Worm (Caenorhabditis elegans) whole organism, mixed stage, embryonic: ENCODE data around the gene npr-40.
A peak's percentile ranks its signal among the peaks of the same experiment; 100 is the strongest.

Experiments
- M03D4.4 ChIP-seq: sonication (generic microtip); optimal IDR thresholded peaks from 2 replicates; lab custom pipeline; 2017; ENCODE audit warnings: mild to moderate bottlenecking, missing genetic modification characterization, missing compliant biosample characterization
- bed-3 ChIP-seq: fragments of 200-800 bp; sonication (Bioruptor generic); optimal IDR thresholded peaks from 3 replicates; lab custom pipeline; 2018; ENCODE audit warnings: mild to moderate bottlenecking, missing genetic modification characterization, moderate library complexity, missing compliant biosample characterization
- blmp-1 ChIP-seq: fragments of 150-350 bp; optimal IDR thresholded peaks from 2 replicates; lab custom pipeline; 2014; ENCODE audit warnings: missing biosample characterization, missing genetic modification characterization
- ceh-39 ChIP-seq: fragments of 150-350 bp; optimal IDR thresholded peaks from 2 replicates; lab custom pipeline; 2014; ENCODE audit warnings: missing biosample characterization, missing genetic modification characterization
- ceh-83 ChIP-seq: fragments of 200-800 bp; sonication (Bioruptor generic); optimal IDR thresholded peaks from 2 replicates; lab custom pipeline; 2018; ENCODE audit warnings: mild to moderate bottlenecking, missing genetic modification characterization, missing compliant biosample characterization
- ces-1 ChIP-seq: fragments of 150-350 bp; optimal IDR thresholded peaks from 2 replicates; lab custom pipeline; 2014; ENCODE audit warnings: missing biosample characterization, missing genetic modification reagents, missing genetic modification characterization
- cnd-1 ChIP-seq: fragments of 200-800 bp; sonication (Bioruptor generic); optimal IDR thresholded peaks from 2 replicates; lab custom pipeline; 2018; ENCODE audit warnings: mild to moderate bottlenecking, missing genetic modification characterization, missing compliant biosample characterization
- drap-1 ChIP-seq: fragments of 200-800 bp; sonication (Bioruptor generic); optimal IDR thresholded peaks from 3 replicates; lab custom pipeline; 2018; ENCODE audit warnings: mild to moderate bottlenecking, missing genetic modification characterization, missing compliant biosample characterization
- elt-3 ChIP-seq: fragments of 150-350 bp; optimal IDR thresholded peaks from 2 replicates; lab custom pipeline; 2014; ENCODE audit warnings: missing biosample characterization, missing genetic modification characterization
- flh-1 ChIP-seq: fragments of 200-800 bp; sonication (Bioruptor generic); optimal IDR thresholded peaks from 2 replicates; lab custom pipeline; 2018; ENCODE audit warnings: mild to moderate bottlenecking, missing genetic modification characterization, moderate library complexity, missing compliant biosample characterization
- ham-2 ChIP-seq: fragments of 200-800 bp; sonication (Bioruptor generic); optimal IDR thresholded peaks from 2 replicates; lab custom pipeline; 2018; ENCODE audit warnings: mild to moderate bottlenecking, missing genetic modification characterization, missing compliant biosample characterization
- hlh-1 ChIP-seq: fragments of 150-350 bp; optimal IDR thresholded peaks from 2 replicates; lab custom pipeline; 2014; ENCODE audit warnings: missing biosample characterization, missing genetic modification reagents, missing genetic modification characterization
- lin-13 ChIP-seq: fragments of 150-350 bp; optimal IDR thresholded peaks from 2 replicates; lab custom pipeline; 2014; ENCODE audit warnings: missing biosample characterization, missing genetic modification characterization
- lin-32 ChIP-seq: fragments of 200-800 bp; sonication (Bioruptor generic); optimal IDR thresholded peaks from 2 replicates; lab custom pipeline; 2018; ENCODE audit warnings: mild to moderate bottlenecking, missing genetic modification characterization, missing compliant biosample characterization
- lsy-2 ChIP-seq: fragments of 150-350 bp; optimal IDR thresholded peaks from 2 replicates; lab custom pipeline; 2014; ENCODE audit warnings: missing biosample characterization, missing genetic modification characterization
- mab-5 ChIP-seq: fragments of 150-350 bp; optimal IDR thresholded peaks from 2 replicates; lab custom pipeline; 2014; ENCODE audit warnings: missing biosample characterization, missing genetic modification characterization
- mep-1 ChIP-seq: fragments of 150-350 bp; optimal IDR thresholded peaks from 2 replicates; lab custom pipeline; 2017; ENCODE audit warnings: missing biosample characterization, missing genetic modification reagents, missing genetic modification characterization, inconsistent platforms
- mls-2 ChIP-seq: sonication (generic microtip); optimal IDR thresholded peaks from 2 replicates; lab custom pipeline; 2016; ENCODE audit warnings: mild to moderate bottlenecking, missing genetic modification characterization, moderate library complexity, missing compliant biosample characterization
- nhr-12 ChIP-seq: fragments of 150-350 bp; optimal IDR thresholded peaks from 2 replicates; lab custom pipeline; 2014; ENCODE audit warnings: missing biosample characterization, missing genetic modification characterization
- nhr-2 ChIP-seq: fragments of 150-350 bp; optimal IDR thresholded peaks from 2 replicates; lab custom pipeline; 2014; ENCODE audit warnings: missing biosample characterization, missing genetic modification characterization
- nhr-237 ChIP-seq: fragments of 150-350 bp; optimal IDR thresholded peaks from 2 replicates; lab custom pipeline; 2014; ENCODE audit warnings: missing biosample characterization, missing genetic modification characterization
- nhr-28 ChIP-seq: fragments of 150-350 bp; optimal IDR thresholded peaks from 2 replicates; lab custom pipeline; 2014; ENCODE audit warnings: missing biosample characterization, missing genetic modification characterization
- nhr-76 ChIP-seq: sonication (generic microtip); optimal IDR thresholded peaks from 2 replicates; lab custom pipeline; 2017; ENCODE audit warnings: missing biosample characterization, missing genetic modification characterization
- pha-4 ChIP-seq: fragments of 150-350 bp; optimal IDR thresholded peaks from 2 replicates; lab custom pipeline; 2018; ENCODE audit warnings: missing biosample characterization, missing genetic modification reagents, missing genetic modification characterization
- sem-2 ChIP-seq: fragments of 200-800 bp; sonication (Bioruptor generic); optimal IDR thresholded peaks from 2 replicates; lab custom pipeline; 2018; ENCODE audit warnings: mild to moderate bottlenecking, missing genetic modification characterization, missing compliant biosample characterization
- snpc-4 ChIP-seq: fragments of 150-350 bp; optimal IDR thresholded peaks from 2 replicates; lab custom pipeline; 2014; ENCODE audit warnings: missing biosample characterization, missing genetic modification characterization
- sptf-1 ChIP-seq: sonication (generic microtip); optimal IDR thresholded peaks from 2 replicates; lab custom pipeline; 2017; ENCODE audit warnings: mild to moderate bottlenecking, missing genetic modification characterization, moderate library complexity, missing compliant biosample characterization
- tbx-8 ChIP-seq: fragments of 200-800 bp; sonication (Bioruptor generic); optimal IDR thresholded peaks from 2 replicates; lab custom pipeline; 2018; ENCODE audit warnings: mild to moderate bottlenecking, missing genetic modification characterization, moderate library complexity, missing compliant biosample characterization
- unc-120 ChIP-seq: sonication (generic microtip); optimal IDR thresholded peaks from 2 replicates; lab custom pipeline; 2017; ENCODE audit warnings: missing genetic modification characterization, missing compliant biosample characterization; ENCODE audit not compliant: poor library complexity, severe bottlenecking
- unc-39 ChIP-seq: fragments of 150-350 bp; optimal IDR thresholded peaks from 2 replicates; lab custom pipeline; 2014; ENCODE audit warnings: missing biosample characterization, missing genetic modification characterization
- unc-62 ChIP-seq: fragments of 150-350 bp; optimal IDR thresholded peaks from 2 replicates; lab custom pipeline; 2014; ENCODE audit warnings: missing biosample characterization, missing genetic modification reagents, missing genetic modification characterization
- ztf-11 ChIP-seq: fragments of 150-350 bp; optimal IDR thresholded peaks from 2 replicates; lab custom pipeline; 2014; ENCODE audit warnings: missing biosample characterization, missing genetic modification characterization

npr-40 gene

DNA sequence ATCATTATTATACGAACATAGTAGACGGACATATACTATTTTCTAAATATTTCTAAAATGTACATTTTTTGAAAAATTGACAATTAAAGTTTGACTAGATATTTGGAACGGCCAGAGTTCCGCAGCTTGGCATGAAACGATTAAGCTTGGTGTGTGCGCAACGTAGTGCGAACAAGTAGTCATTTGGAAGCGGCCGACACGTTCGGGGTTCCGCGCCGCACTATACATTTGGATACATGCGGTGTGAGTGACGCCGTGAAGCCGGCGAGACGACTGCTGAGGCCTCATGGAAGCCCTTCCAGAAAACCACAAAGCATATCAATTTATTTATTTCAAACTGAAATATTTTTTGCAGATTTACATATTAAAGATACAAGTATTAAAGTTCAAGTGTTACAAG is 19.6 kb downstream of the npr-40 start:
- TF ChIP-seq lsy-2 (tag; lab: Kevin White, UChicago), result no peak
- TF ChIP-seq tbx-8 (GFP tag; lab: Kevin White, UChicago), result no peak
- no peak for TF ChIP-seq cnd-1
- no peak for TF ChIP-seq mls-2 (tag; lab: Kevin White, UChicago)
- TF ChIP-seq, all 35 proteins: peak for 0

DNA sequence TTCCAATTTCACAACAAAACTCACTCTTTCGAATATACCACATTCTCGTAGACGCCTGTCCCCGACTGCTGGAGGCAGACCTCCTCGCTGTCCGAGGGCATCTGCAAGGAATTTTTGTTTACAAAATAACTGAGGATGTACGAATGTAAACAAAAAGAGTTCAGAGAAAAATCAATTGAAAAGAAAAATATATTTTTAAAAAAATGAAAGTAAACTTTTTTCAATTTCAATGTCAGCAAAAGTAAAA is 27.5 kb downstream of the npr-40 start, which contains the start of gene mrp-5:
TSS of gene mrp-5 (minus strand) at position 101 of the 247 bp plus-strand sequence.
- TF ChIP-seq snpc-4 (tag; lab: Kevin White, UChicago), result no peak
- TF ChIP-seq lin-32, result no peak
- no peak for TF ChIP-seq sem-2 (GFP tag; lab: Kevin White, UChicago)
- TF ChIP-seq lin-13 (tag; lab: Kevin White, UChicago), result no peak
- no peak for TF ChIP-seq drap-1 (GFP tag; lab: Kevin White, UChicago)
- TF ChIP-seq flh-1 (GFP tag; lab: Kevin White, UChicago), result no peak
- TF ChIP-seq nhr-76, result no peak
- no peak for TF ChIP-seq nhr-2
- no peak for TF ChIP-seq ceh-83 (GFP tag; lab: Kevin White, UChicago)
- no peak for TF ChIP-seq unc-120 (tag; lab: Kevin White, UChicago)
- no peak for TF ChIP-seq ztf-11 (tag; lab: Kevin White, UChicago)
- TF ChIP-seq ces-1 (GFP tag; lab: Kevin White, UChicago), result no peak
- no peak for TF ChIP-seq M03D4.4 (tag; lab: Kevin White, UChicago)
- TF ChIP-seq hlh-1 (tag; lab: Kevin White, UChicago), result no peak
- TF ChIP-seq mls-2 (tag; lab: Kevin White, UChicago), result no peak
- no peak for TF ChIP-seq bed-3 (GFP tag; lab: Kevin White, UChicago)
- TF ChIP-seq unc-39 (tag; lab: Kevin White, UChicago), result no peak
- TF ChIP-seq sptf-1 (tag; lab: Kevin White, UChicago), result no peak
- no peak for TF ChIP-seq nhr-237

DNA sequence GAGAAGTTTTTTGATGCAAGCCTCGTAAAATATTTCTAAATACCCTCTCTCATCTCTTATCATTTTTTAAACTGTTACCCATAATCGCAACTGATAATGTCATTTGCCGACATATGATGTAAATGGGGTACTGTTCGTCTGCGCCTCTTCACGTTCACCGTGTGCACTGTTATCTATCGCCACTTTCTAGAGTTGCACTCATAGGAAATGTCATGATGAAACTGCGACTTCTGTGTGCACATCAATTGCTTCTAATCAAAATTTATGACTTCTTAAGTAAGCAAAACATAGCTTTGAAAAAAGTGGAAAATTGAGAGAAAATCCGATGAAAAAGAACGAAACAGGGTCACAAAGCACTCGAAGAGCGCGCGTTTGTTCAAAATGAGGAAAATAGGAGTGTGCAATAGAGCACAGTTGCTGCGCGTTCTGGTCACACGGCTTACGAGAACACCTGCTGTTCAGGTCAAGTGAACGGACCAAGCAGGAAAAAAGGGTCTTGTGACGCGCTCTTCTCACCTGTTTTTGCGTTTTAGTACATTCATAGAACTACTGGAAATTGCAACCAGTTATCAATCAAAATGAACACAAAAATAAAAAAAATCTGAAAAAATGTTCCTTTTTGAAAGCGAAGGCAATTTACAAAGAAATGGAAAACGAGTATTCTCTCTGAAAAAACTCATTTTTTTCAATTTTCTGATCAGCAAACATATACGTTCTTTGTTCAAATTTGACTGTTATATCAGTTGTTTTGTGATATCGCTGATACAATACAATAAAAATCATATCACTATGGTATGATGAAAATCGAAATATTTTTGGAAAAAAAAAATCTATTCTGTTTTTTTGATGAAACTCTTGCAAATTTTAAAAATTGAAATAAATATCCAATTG is 28.1 kb downstream of the npr-40 start:
- no peak for TF ChIP-seq nhr-12 (tag; lab: Kevin White, UChicago)
- TF ChIP-seq ztf-11 (tag; lab: Kevin White, UChicago), result no peak
- no peak for TF ChIP-seq drap-1 (GFP tag; lab: Kevin White, UChicago)
- peak; percentile 48 for TF ChIP-seq cnd-1
- TF ChIP-seq M03D4.4 (tag; lab: Kevin White, UChicago), result no peak
- TF ChIP-seq lsy-2 (tag; lab: Kevin White, UChicago), result no peak
- no peak for TF ChIP-seq nhr-28 (tag; lab: Kevin White, UChicago)
- TF ChIP-seq mep-1 (tag; lab: Kevin White, UChicago), result no peak
- peak; percentile 84 for TF ChIP-seq hlh-1 (tag; lab: Kevin White, UChicago)
- no peak for TF ChIP-seq snpc-4 (tag; lab: Kevin White, UChicago)
- TF ChIP-seq nhr-76, result no peak
- TF ChIP-seq ham-2 (GFP tag; lab: Kevin White, UChicago), result peak; percentile 4
- TF ChIP-seq sem-2 (GFP tag; lab: Kevin White, UChicago), result no peak
- no peak for TF ChIP-seq ces-1 (GFP tag; lab: Kevin White, UChicago)
- TF ChIP-seq blmp-1, result no peak
- TF ChIP-seq unc-62 (GFP tag; lab: Kevin White, UChicago), result no peak
- peak; percentile 53 for TF ChIP-seq lin-13 (tag; lab: Kevin White, UChicago)
- peak; percentile 45 for TF ChIP-seq nhr-2
- TF ChIP-seq mab-5 (tag; lab: Kevin White, UChicago), result no peak
- TF ChIP-seq bed-3 (GFP tag; lab: Kevin White, UChicago), result no peak
- no peak for TF ChIP-seq tbx-8 (GFP tag; lab: Kevin White, UChicago)
- TF ChIP-seq elt-3 (tag; lab: Kevin White, UChicago), result no peak
- TF ChIP-seq lin-32, result peak; percentile 44
- peak; percentile 12 for TF ChIP-seq sptf-1 (tag; lab: Kevin White, UChicago)
- no peak for TF ChIP-seq ceh-39 (tag; lab: Kevin White, UChicago)
- no peak for TF ChIP-seq unc-120 (tag; lab: Kevin White, UChicago)
- no peak for TF ChIP-seq nhr-237

DNA sequence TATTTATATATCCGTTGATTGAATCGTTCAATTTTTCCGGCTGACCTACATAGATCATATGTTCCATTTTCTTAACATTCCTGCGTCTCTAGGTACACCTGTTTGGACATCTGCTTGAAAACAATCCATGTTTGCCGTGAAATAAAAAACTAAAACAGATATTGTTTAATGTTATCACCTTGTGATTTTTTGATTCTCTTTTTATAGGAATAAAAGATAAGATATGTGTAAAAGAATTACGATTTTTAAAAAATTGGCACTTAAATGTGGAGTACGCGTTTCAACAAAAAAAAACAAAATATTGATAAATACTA is 28.7 kb downstream of the npr-40 start:
- no peak for TF ChIP-seq pha-4
- TF ChIP-seq, all 35 proteins: peak for 0
